Fruit fly (Drosophila melanogaster) whole organism, wandering third instar larva: ENCODE results near the gene Mpi.

Experiments
- Dif ChIP-seq: fragments of 200-275, 200-300 bp; sonication (Bioruptor generic); optimal IDR thresholded peaks from 2 replicates; lab custom pipeline; 2018; ENCODE audit warnings: missing biosample characterization, missing genetic modification characterization; ENCODE audit not compliant: partially characterized antibody
- GATAd ChIP-seq: sonication (Bioruptor generic); optimal IDR thresholded peaks from 2 replicates; lab custom pipeline; 2016; ENCODE audit warnings: missing biosample characterization, missing genetic modification characterization
- Hnf4 ChIP-seq: fragments of 200-800 bp; sonication (Bioruptor generic); optimal IDR thresholded peaks from 2 replicates; lab custom pipeline; 2016; ENCODE audit warnings: missing biosample characterization, mild to moderate bottlenecking, missing genetic modification characterization
- OdsH ChIP-seq: fragments of 200-800 bp; sonication (Bioruptor generic); optimal IDR thresholded peaks from 2 replicates; lab custom pipeline; 2016; ENCODE audit warnings: missing biosample characterization, mild to moderate bottlenecking, missing genetic modification characterization
- Vsx2 ChIP-seq: fragments of 200-300, 225-300 bp; sonication (Bioruptor generic); optimal IDR thresholded peaks from 2 replicates; lab custom pipeline; 2018; ENCODE audit warnings: missing biosample characterization, missing genetic modification characterization; ENCODE audit not compliant: partially characterized antibody
- br ChIP-seq: fragments of 200-800 bp; sonication (Bioruptor generic); optimal IDR thresholded peaks from 2 replicates; lab custom pipeline; 2016; ENCODE audit warnings: missing biosample characterization, missing genetic modification characterization
- dl ChIP-seq, 2 experiments: fragments of 175-275, 200-275 bp in 1 of 2; fragments of 200-275 bp in 1 of 2; sonication (Bioruptor generic); optimal IDR thresholded peaks; lab custom pipeline; 2018; ENCODE audit warnings: mild to moderate bottlenecking in 2 of 2, missing biosample characterization in 2 of 2, missing genetic modification characterization in 2 of 2, moderate library complexity in 2 of 2; ENCODE audit not compliant: partially characterized antibody in 2 of 2, insufficient read depth in 1 of 2
- dmrt93B ChIP-seq: fragments of 200-800 bp; sonication (Bioruptor generic); optimal IDR thresholded peaks from 2 replicates; lab custom pipeline; 2018; ENCODE audit warnings: missing biosample characterization, mild to moderate bottlenecking, missing genetic modification characterization
- ey ChIP-seq: fragments of 200-800 bp; sonication (Bioruptor generic); optimal IDR thresholded peaks from 2 replicates; lab custom pipeline; 2016; ENCODE audit warnings: missing biosample characterization, missing genetic modification characterization

dm6 chr3R:9762955-9763931 is 3.8 kb downstream of the Mpi start, which contains the start of the genes Snap24 and CG8478:
- TF ChIP-seq dmrt93B, result no peak
- TF ChIP-seq Dif, result no peak
- TF ChIP-seq GATAd (GFP tag; lab: Kevin White, UChicago), result no peak
- TF ChIP-seq OdsH (GFP tag; lab: Kevin White, UChicago), result no peak
- TF ChIP-seq Vsx2, result no peak
- TF ChIP-seq br (GFP tag; lab: Kevin White, UChicago), result no peak
- no peak for TF ChIP-seq ey (GFP tag; lab: Kevin White, UChicago)
- no peak for TF ChIP-seq Hnf4 (GFP tag; lab: Kevin White, UChicago)
- no peak for TF ChIP-seq dl (GFP tag; optimal IDR thresholded peaks at IDR 0.05; lab: Kevin White, UChicago; ENCODE audit: insufficient read depth in 1 of 2, partially characterized antibody in 2 of 2)
